Worm (Caenorhabditis elegans): ENCODE results near the gene nsy-7.

nsy-7 gene

DNA sequence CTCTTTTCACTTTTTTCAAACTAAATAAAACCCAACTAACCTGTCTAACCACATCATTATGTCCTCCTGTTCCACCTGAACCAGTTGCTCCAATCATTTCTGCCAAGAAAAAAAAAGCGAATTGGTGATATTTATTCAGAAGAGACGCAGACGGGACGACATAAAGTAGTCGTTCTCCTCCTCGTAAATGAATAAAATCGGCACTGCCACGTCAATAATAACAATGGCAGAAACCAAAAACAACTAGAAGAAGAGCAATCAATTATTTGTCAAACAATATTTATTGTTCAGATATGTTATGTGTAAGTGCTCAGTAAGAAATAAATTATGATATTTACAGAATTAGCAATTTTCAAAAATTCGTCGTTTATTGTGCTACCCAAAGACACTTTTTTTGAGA lies 21.1 kb upstream of the nsy-7 start, which contains the start of gene rabs-5:
TSS of gene rabs-5 (minus strand) at position 101 of the 400 bp plus-strand sequence.
- TF ChIP-seq nhr-21 (tag; optimal IDR thresholded peaks at IDR 0.05) (no peak), ama-1 (optimal IDR thresholded peaks at IDR 0.05) (peak; percentile 4), elt-3 (tag; optimal IDR thresholded peaks at IDR 0.05) (no peak), gmeb-1 (tag; optimal IDR thresholded peaks at IDR 0.05) (no peak), dmd-4 (tag; optimal IDR thresholded peaks at IDR 0.05) (no peak), elt-1 (tag; optimal IDR thresholded peaks at IDR 0.05) (no peak), unc-39 (tag; optimal IDR thresholded peaks at IDR 0.05) (no peak), sem-4 (tag; optimal IDR thresholded peaks at IDR 0.05) (peak; percentile 57), peb-1 (tag; optimal IDR thresholded peaks at IDR 0.05) (no peak)

DNA sequence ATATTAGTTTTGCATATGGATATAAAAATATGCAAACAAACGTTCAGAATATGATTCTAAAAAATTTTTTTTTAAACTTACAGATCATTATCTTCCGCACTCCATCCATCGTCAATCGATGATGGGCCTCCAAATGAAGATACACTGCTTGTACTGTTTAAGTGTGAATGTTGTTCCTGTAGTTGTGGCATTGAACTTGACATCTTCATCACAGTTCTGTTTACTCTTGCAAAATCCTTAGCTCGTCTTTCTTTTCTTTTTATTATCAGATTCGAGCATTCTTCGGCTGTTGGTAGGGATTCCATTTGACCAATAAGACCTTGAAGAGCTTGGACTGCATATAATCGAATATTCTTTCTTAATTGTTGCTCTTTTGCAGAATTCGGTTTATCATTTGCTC lies 18.6 kb upstream of the nsy-7 start:
- TF ChIP-seq peb-1 (tag; optimal IDR thresholded peaks at IDR 0.05), result no peak
- TF ChIP-seq dmd-4 (tag; optimal IDR thresholded peaks at IDR 0.05), result no peak
- no peak for TF ChIP-seq skn-1 (tag; optimal IDR thresholded peaks at IDR 0.05)
- TF ChIP-seq lin-11 (tag; optimal IDR thresholded peaks at IDR 0.05), result no peak
- no peak for TF ChIP-seq elt-3 (tag; optimal IDR thresholded peaks at IDR 0.05)
- TF ChIP-seq unc-62 (GFP tag; optimal IDR thresholded peaks at IDR 0.05), result no peak
- no peak for TF ChIP-seq nhr-6 (tag; optimal IDR thresholded peaks at IDR 0.05)
- TF ChIP-seq lsy-2 (tag; optimal IDR thresholded peaks at IDR 0.05), result no peak

DNA sequence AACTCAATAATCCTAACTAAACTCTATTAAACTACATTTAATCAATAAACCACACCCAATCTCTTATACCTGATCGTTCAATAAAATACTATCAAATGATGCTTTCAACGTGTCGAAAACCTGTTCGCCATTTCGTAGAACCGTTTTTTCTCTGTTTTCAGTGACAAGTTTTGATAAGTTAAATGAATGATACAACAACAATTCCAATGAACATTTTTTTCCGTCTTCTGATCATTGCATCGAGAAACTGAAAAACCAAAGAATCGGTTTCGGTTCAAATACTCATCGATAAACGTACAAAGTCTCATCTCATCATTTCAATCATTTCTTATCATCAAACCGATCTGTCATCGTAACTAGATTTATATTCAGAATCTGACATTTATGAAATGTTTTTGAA lies 16.7 kb upstream of the nsy-7 start:
- no peak for TF ChIP-seq nhr-11 (tag; optimal IDR thresholded peaks at IDR 0.05)
- no peak for TF ChIP-seq snpc-4 (tag; optimal IDR thresholded peaks at IDR 0.05)
- no peak for TF ChIP-seq C34F6.9 (tag; optimal IDR thresholded peaks at IDR 0.05)
- no peak for TF ChIP-seq unc-39 (tag; optimal IDR thresholded peaks at IDR 0.05)
- TF ChIP-seq dmd-4 (tag; optimal IDR thresholded peaks at IDR 0.05), result no peak
- no peak for TF ChIP-seq elt-3 (tag; optimal IDR thresholded peaks at IDR 0.05)
- no peak for TF ChIP-seq F13H6.1 (tag; optimal IDR thresholded peaks at IDR 0.05)
- peak; percentile 3 for TF ChIP-seq crh-2 (tag; optimal IDR thresholded peaks at IDR 0.05)
- TF ChIP-seq ama-1 (optimal IDR thresholded peaks at IDR 0.05), result no peak
- no peak for TF ChIP-seq ceh-16 (tag; optimal IDR thresholded peaks at IDR 0.05)
- no peak for TF ChIP-seq unc-55 (GFP tag; optimal IDR thresholded peaks at IDR 0.05)
- no peak for TF ChIP-seq ztf-11 (tag; optimal IDR thresholded peaks at IDR 0.05)
- no peak for TF ChIP-seq elt-1 (tag; optimal IDR thresholded peaks at IDR 0.05)
- no peak for TF ChIP-seq fos-1 (tag; optimal IDR thresholded peaks at IDR 0.05)
- no peak for TF ChIP-seq nhr-237 (tag; optimal IDR thresholded peaks at IDR 0.05)
- no peak for TF ChIP-seq mbf-1 (tag; optimal IDR thresholded peaks at IDR 0.05)
- no peak for TF ChIP-seq alr-1 (tag; optimal IDR thresholded peaks at IDR 0.05)
- no peak for TF ChIP-seq nhr-23 (tag; optimal IDR thresholded peaks at IDR 0.05)
- TF ChIP-seq sma-3 (GFP tag; optimal IDR thresholded peaks at IDR 0.05), result peak; percentile 14
- TF ChIP-seq ztf-1 (GFP tag; conservative IDR thresholded peaks at IDR 0.05), result no peak
- TF ChIP-seq sma-9 (GFP tag; optimal IDR thresholded peaks at IDR 0.05), result peak; percentile 66
- TF ChIP-seq sma-9 (tag; optimal IDR thresholded peaks at IDR 0.05), result no peak
- no peak for TF ChIP-seq lin-39 (tag; optimal IDR thresholded peaks at IDR 0.05)
- no peak for TF ChIP-seq skn-1 (tag; optimal IDR thresholded peaks at IDR 0.05)
- TF ChIP-seq nhr-10 (tag; optimal IDR thresholded peaks at IDR 0.05), result no peak
- TF ChIP-seq nhr-25 (tag; optimal IDR thresholded peaks at IDR 0.05), result peak; percentile 37
- no peak for TF ChIP-seq ztf-4 (tag; optimal IDR thresholded peaks at IDR 0.05)
- TF ChIP-seq blmp-1 (tag; optimal IDR thresholded peaks at IDR 0.05; ENCODE audit: insufficient read depth), result no peak
- no peak for TF ChIP-seq Y55F3AM.14 (GFP tag; optimal IDR thresholded peaks at IDR 0.05)
- peak; percentile 45 for TF ChIP-seq nhr-21 (tag; optimal IDR thresholded peaks at IDR 0.05)

DNA sequence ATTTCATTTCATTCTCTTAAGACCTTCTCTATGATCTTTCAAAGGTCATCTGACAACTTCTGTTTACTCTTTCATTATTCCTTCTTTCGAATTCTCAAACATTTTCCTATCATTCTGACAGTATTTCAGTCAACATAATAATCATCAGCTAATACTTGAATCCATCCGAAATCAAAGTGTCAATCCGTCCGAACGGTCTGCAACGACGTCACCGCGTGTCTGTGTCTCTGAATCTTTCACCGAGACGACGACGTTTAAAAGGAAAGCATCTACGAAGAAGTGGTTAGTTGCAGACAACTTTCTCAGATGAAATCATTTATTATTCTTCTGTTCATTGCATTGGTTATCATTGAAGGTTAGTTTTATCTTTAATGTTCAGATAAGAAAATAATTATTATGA lies 15.8 kb upstream of the nsy-7 start, which contains the start of gene Y42H9AR.5:
TSS of gene Y42H9AR.5 (plus strand) at position 301 of the 400 bp plus-strand sequence.
- peak; percentile 42 for TF ChIP-seq fos-1 (tag; optimal IDR thresholded peaks at IDR 0.05)
- no peak for TF ChIP-seq nhr-10 (tag; optimal IDR thresholded peaks at IDR 0.05)

DNA sequence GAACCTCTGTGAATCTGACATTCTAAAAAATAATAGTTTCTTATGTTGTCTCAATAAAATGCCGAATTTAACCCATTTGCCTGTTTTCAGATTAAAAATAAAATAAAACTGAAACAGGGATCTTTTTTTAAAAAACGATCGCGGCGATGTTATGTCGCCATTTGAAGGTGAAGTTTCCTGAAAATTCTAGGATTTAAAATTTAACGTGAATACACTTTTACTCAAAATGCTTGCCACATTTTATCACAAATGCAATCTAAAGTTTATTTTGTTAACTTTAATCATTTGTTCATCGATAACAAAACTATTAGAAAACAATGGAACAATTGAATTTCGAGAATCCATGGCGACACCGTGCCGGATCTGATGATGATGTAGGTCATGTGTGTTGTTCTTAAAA lies 13.1 kb upstream of the nsy-7 start, which contains the start of gene Y42H9AR.2:
TSS of gene Y42H9AR.2 (plus strand) at position 301 of the 400 bp plus-strand sequence.
- TF ChIP-seq nhr-23 (tag; optimal IDR thresholded peaks at IDR 0.05), result no peak
- no peak for TF ChIP-seq Y55F3AM.14 (GFP tag; optimal IDR thresholded peaks at IDR 0.05)
- no peak for TF ChIP-seq mab-5 (tag; optimal IDR thresholded peaks at IDR 0.05)
- no peak for TF ChIP-seq unc-39 (tag; optimal IDR thresholded peaks at IDR 0.05)
- no peak for TF ChIP-seq nhr-129 (tag; optimal IDR thresholded peaks at IDR 0.05)
- TF ChIP-seq elt-3 (tag; optimal IDR thresholded peaks at IDR 0.05), result no peak
- TF ChIP-seq nhr-21 (tag; optimal IDR thresholded peaks at IDR 0.05), result no peak
- TF ChIP-seq mdl-1 (tag; optimal IDR thresholded peaks at IDR 0.05), result no peak
- no peak for TF ChIP-seq zag-1 (tag; optimal IDR thresholded peaks at IDR 0.05)
- no peak for TF ChIP-seq lin-13 (GFP tag; optimal IDR thresholded peaks at IDR 0.05)
- no peak for TF ChIP-seq unc-55 (GFP tag; optimal IDR thresholded peaks at IDR 0.05)
- no peak for TF ChIP-seq ztf-11 (tag; optimal IDR thresholded peaks at IDR 0.05)
- no peak for TF ChIP-seq ceh-82 (tag; optimal IDR thresholded peaks at IDR 0.05)
- no peak for TF ChIP-seq sma-3 (GFP tag; optimal IDR thresholded peaks at IDR 0.05)
- no peak for TF ChIP-seq lin-39 (tag; optimal IDR thresholded peaks at IDR 0.05)
- TF ChIP-seq elt-1 (tag; optimal IDR thresholded peaks at IDR 0.05), result no peak
- no peak for TF ChIP-seq dmd-4 (tag; optimal IDR thresholded peaks at IDR 0.05)
- no peak for TF ChIP-seq ztf-4 (tag; optimal IDR thresholded peaks at IDR 0.05)
- TF ChIP-seq nhr-25 (tag; optimal IDR thresholded peaks at IDR 0.05), result no peak
